Fruit fly (Drosophila melanogaster) whole organism, embryonic: ENCODE results near the gene ZIPIC.
A peak's percentile ranks its signal among the peaks of the same experiment; 100 is the strongest.

ENCODE experiments used
- Adf1 ChIP-seq: fragments of 200-800 bp; sonication (Bioruptor generic); IDR thresholded peaks from 2 replicates; pipeline ENCODE4 v1.3.6; 2022; ENCODE audit warnings: missing biosample characterization, missing genetic modification characterization
- Atf-2 ChIP-seq: fragments of 200-800 bp; sonication (Bioruptor generic); optimal IDR thresholded peaks from 2 replicates; lab custom pipeline; 2016; ENCODE audit warnings: missing biosample characterization, missing genetic modification characterization
- Bteb2 ChIP-seq: fragments of 200-800 bp; sonication (Bioruptor generic); optimal IDR thresholded peaks from 2 replicates; lab custom pipeline; 2016; ENCODE audit warnings: missing biosample characterization, missing genetic modification characterization
- CG10366 ChIP-seq: fragments of 200-800 bp; sonication (Bioruptor generic); IDR thresholded peaks from 2 replicates; pipeline ENCODE4 v1.3.6; 2022; ENCODE audit warnings: missing biosample characterization, missing genetic modification characterization
- CG11696 ChIP-seq: fragments of 200-800 bp; sonication (Bioruptor generic); IDR thresholded peaks from 2 replicates; pipeline ENCODE4 v1.3.6; 2022; ENCODE audit warnings: missing biosample characterization, missing genetic modification characterization
- CG12391 ChIP-seq: fragments of 200-800 bp; sonication (Bioruptor generic); optimal IDR thresholded peaks from 3 replicates; lab custom pipeline; 2018; ENCODE audit warnings: missing biosample characterization, mild to moderate bottlenecking, missing genetic modification characterization, moderate library complexity
- CG13123 ChIP-seq: fragments of 200-800 bp; sonication (Bioruptor generic); optimal IDR thresholded peaks from 2 replicates; lab custom pipeline; 2016; ENCODE audit warnings: missing biosample characterization, missing genetic modification characterization
- CG13775 ChIP-seq: fragments of 200-800 bp; sonication (Bioruptor generic); optimal IDR thresholded peaks from 3 replicates; lab custom pipeline; 2017; ENCODE audit warnings: missing biosample characterization, mild to moderate bottlenecking, missing genetic modification characterization
- CG14965 ChIP-seq: fragments of 200-800 bp; sonication (Bioruptor generic); optimal IDR thresholded peaks from 2 replicates; lab custom pipeline; 2016; ENCODE audit warnings: missing biosample characterization, missing genetic modification characterization, borderline replicate concordance
- CG15514 ChIP-seq: fragments of 200-800 bp; sonication (Bioruptor generic); optimal IDR thresholded peaks from 3 replicates; lab custom pipeline; 2017; ENCODE audit warnings: missing biosample characterization, missing genetic modification characterization, mild to moderate bottlenecking, moderate library complexity, missing genetic modification reagents
- CG17361 ChIP-seq: fragments of 200-800 bp; sonication (Bioruptor generic); IDR thresholded peaks from 3 replicates; pipeline ENCODE4 v1.3.6; 2022; ENCODE audit warnings: missing biosample characterization, missing genetic modification characterization
- CG17385 ChIP-seq: fragments of 200-800 bp; sonication (Bioruptor generic); optimal IDR thresholded peaks from 3 replicates; lab custom pipeline; 2018; ENCODE audit warnings: missing biosample characterization, mild to moderate bottlenecking, missing genetic modification characterization
- CG18599 ChIP-seq: fragments of 200-800 bp; sonication (Bioruptor generic); optimal IDR thresholded peaks from 3 replicates; lab custom pipeline; 2017; ENCODE audit warnings: missing biosample characterization, missing genetic modification characterization, mild to moderate bottlenecking, moderate library complexity, missing genetic modification reagents
- CG2120 ChIP-seq: fragments of 200-800 bp; sonication (Bioruptor generic); optimal IDR thresholded peaks from 3 replicates; lab custom pipeline; 2016; ENCODE audit warnings: missing biosample characterization, missing genetic modification characterization
- CG30020 ChIP-seq: fragments of 200-800 bp; optimal IDR thresholded peaks from 2 replicates; lab custom pipeline; 2019; ENCODE audit warnings: missing biosample characterization, mild to moderate bottlenecking, missing genetic modification characterization, moderate library complexity
- CG4707 ChIP-seq: fragments of 200-800 bp; sonication (Bioruptor generic); optimal IDR thresholded peaks from 2 replicates; lab custom pipeline; 2018; ENCODE audit warnings: missing biosample characterization, mild to moderate bottlenecking, missing genetic modification characterization, moderate library complexity
- CG5245 ChIP-seq: fragments of 200-800 bp; sonication (Bioruptor generic); optimal IDR thresholded peaks from 3 replicates; lab custom pipeline; 2016; ENCODE audit warnings: missing biosample characterization, missing genetic modification characterization
- CG6654 ChIP-seq: fragments of 200-800 bp; sonication (Bioruptor generic); optimal IDR thresholded peaks from 2 replicates; lab custom pipeline; 2017; ENCODE audit warnings: missing biosample characterization, mild to moderate bottlenecking, missing genetic modification characterization
- CG6765 ChIP-seq: fragments of 200-800 bp; sonication (Bioruptor generic); optimal IDR thresholded peaks from 3 replicates; lab custom pipeline; 2017; ENCODE audit warnings: missing biosample characterization, mild to moderate bottlenecking, missing genetic modification characterization
- CG8290 ChIP-seq, 3 experiments: fragments of 200-800 bp; sonication (Bioruptor generic); optimal IDR thresholded peaks; 2 replicates each; lab custom pipeline; 2016 to 2019; ENCODE audit warnings: missing biosample characterization in 3 of 3, missing genetic modification characterization in 3 of 3, mild to moderate bottlenecking in 2 of 3, moderate library complexity in 1 of 3
- CG9437 ChIP-seq: fragments of 200-800 bp; sonication (Bioruptor generic); optimal IDR thresholded peaks from 2 replicates; lab custom pipeline; 2018; ENCODE audit warnings: missing biosample characterization, mild to moderate bottlenecking, missing genetic modification characterization
- CG9932 ChIP-seq: fragments of 200-800 bp; sonication (Bioruptor generic); IDR thresholded peaks from 2 replicates; pipeline ENCODE4 v1.3.6; 2022; ENCODE audit warnings: missing biosample characterization, missing genetic modification characterization
- CrebB ChIP-seq: fragments of 200-800 bp; sonication (Bioruptor generic); optimal IDR thresholded peaks from 3 replicates; lab custom pipeline; 2018; ENCODE audit warnings: missing biosample characterization, mild to moderate bottlenecking, missing genetic modification characterization
- Dbx ChIP-seq: fragments of 200-800 bp; sonication (Bioruptor generic); IDR thresholded peaks from 3 replicates; pipeline ENCODE4 v1.3.6; 2022; ENCODE audit warnings: missing biosample characterization, missing genetic modification characterization
- Doc2 ChIP-seq: fragments of 200-800 bp; sonication (Bioruptor generic); IDR thresholded peaks from 2 replicates; pipeline ENCODE4 v1.3.6; 2022; ENCODE audit warnings: missing biosample characterization, missing genetic modification characterization
- Fer3 ChIP-seq: fragments of 200-800 bp; sonication (Bioruptor generic); optimal IDR thresholded peaks from 2 replicates; lab custom pipeline; 2018; ENCODE audit warnings: missing biosample characterization, mild to moderate bottlenecking, missing genetic modification characterization, moderate library complexity
- Gug ChIP-seq: fragments of 200-800 bp; sonication (Bioruptor generic); IDR thresholded peaks from 4 replicates; pipeline ENCODE4 v1.3.6; 2022; ENCODE audit warnings: missing biosample characterization, missing genetic modification characterization
- HLH54F ChIP-seq: fragments of 200-800 bp; sonication (Bioruptor generic); optimal IDR thresholded peaks from 3 replicates; lab custom pipeline; 2016; ENCODE audit warnings: missing biosample characterization, missing genetic modification characterization
- Xrp1 ChIP-seq: fragments of 200-800 bp; sonication (Bioruptor generic); IDR thresholded peaks from 2 replicates; pipeline ENCODE4 v1.3.6; 2022; ENCODE audit warnings: missing biosample characterization, missing genetic modification characterization
- cato ChIP-seq: fragments of 200-800 bp; sonication (Bioruptor generic); optimal IDR thresholded peaks from 2 replicates; lab custom pipeline; 2016; ENCODE audit warnings: missing biosample characterization, missing genetic modification characterization, borderline replicate concordance
- corto ChIP-seq: fragments of 200-800 bp; sonication (Bioruptor generic); optimal IDR thresholded peaks from 2 replicates; lab custom pipeline; 2016; ENCODE audit warnings: missing biosample characterization, mild to moderate bottlenecking, missing genetic modification characterization, moderate library complexity
- dm ChIP-seq: fragments of 200-800 bp; sonication (Bioruptor generic); optimal IDR thresholded peaks from 3 replicates; lab custom pipeline; 2016; ENCODE audit warnings: missing biosample characterization, missing genetic modification characterization
- grn ChIP-seq: fragments of 200-800 bp; sonication (Bioruptor generic); optimal IDR thresholded peaks from 3 replicates; lab custom pipeline; 2017; ENCODE audit warnings: missing biosample characterization, missing genetic modification characterization
- ind ChIP-seq: fragments of 200-800 bp; sonication (Bioruptor generic); optimal IDR thresholded peaks from 3 replicates; lab custom pipeline; 2016; ENCODE audit warnings: missing biosample characterization, missing genetic modification characterization
- kah ChIP-seq: fragments of 200-800 bp; sonication (Bioruptor generic); optimal IDR thresholded peaks from 2 replicates; lab custom pipeline; 2018; ENCODE audit warnings: missing biosample characterization, mild to moderate bottlenecking, missing genetic modification characterization
- lilli ChIP-seq: fragments of 200-800 bp; sonication (Bioruptor generic); optimal IDR thresholded peaks from 3 replicates; lab custom pipeline; 2016; ENCODE audit warnings: missing biosample characterization, missing genetic modification characterization
- odd ChIP-seq: fragments of 200-800 bp; sonication (Bioruptor generic); optimal IDR thresholded peaks from 2 replicates; lab custom pipeline; 2017; ENCODE audit warnings: missing biosample characterization, mild to moderate bottlenecking, missing genetic modification characterization
- org-1 ChIP-seq: fragments of 200-800 bp; sonication (Bioruptor generic); optimal IDR thresholded peaks from 2 replicates; lab custom pipeline; 2017; ENCODE audit warnings: missing biosample characterization, missing genetic modification characterization
- peb ChIP-seq: fragments of 200-800 bp; sonication (Bioruptor generic); IDR thresholded peaks from 2 replicates; pipeline ENCODE4 v1.3.6; 2022; ENCODE audit warnings: missing biosample characterization, missing genetic modification characterization
- ranshi ChIP-seq: fragments of 200-800 bp; sonication (Bioruptor generic); IDR thresholded peaks from 2 replicates; pipeline ENCODE4 v1.3.6; 2022; ENCODE audit warnings: missing biosample characterization, missing genetic modification characterization
- sc ChIP-seq, 3 experiments: fragments of >200 bp in 2 of 3; fragments of 200-800 bp in 1 of 3; sonication (Bioruptor generic) in 1 of 3; optimal IDR thresholded peaks; 2 replicates in 2 of 3; 3 replicates in 1 of 3; lab custom pipeline; 2017; ENCODE audit warnings: mild to moderate bottlenecking in 1 of 3, missing biosample characterization in 1 of 3, missing genetic modification characterization in 1 of 3, missing genetic modification reagents in 1 of 3
- schlank ChIP-seq: fragments of 200-800 bp; sonication (Bioruptor generic); optimal IDR thresholded peaks from 2 replicates; lab custom pipeline; 2018; ENCODE audit warnings: missing biosample characterization, mild to moderate bottlenecking, missing genetic modification characterization
- toy ChIP-seq: fragments of 200-800 bp; sonication (Bioruptor generic); IDR thresholded peaks from 2 replicates; pipeline ENCODE4 v1.3.6; 2022; ENCODE audit warnings: missing biosample characterization, missing genetic modification characterization
- vvl ChIP-seq: fragments of 200-800 bp; sonication (Bioruptor generic); IDR thresholded peaks from 2 replicates; pipeline ENCODE4 v1.3.6; 2022; ENCODE audit warnings: missing biosample characterization, missing genetic modification characterization
- wor ChIP-seq: fragments of 200-800 bp; sonication (Bioruptor generic); IDR thresholded peaks from 2 replicates; pipeline ENCODE4 v1.3.6; 2022; ENCODE audit warnings: missing biosample characterization, missing genetic modification characterization
- z ChIP-seq: fragments of 200-800 bp; sonication (Bioruptor generic); IDR thresholded peaks from 3 replicates; pipeline ENCODE4 v1.3.6; 2022; ENCODE audit warnings: missing biosample characterization, missing genetic modification characterization
- zen ChIP-seq: fragments of 200-800 bp; sonication (Bioruptor generic); optimal IDR thresholded peaks from 3 replicates; lab custom pipeline; 2018; ENCODE audit warnings: missing biosample characterization, mild to moderate bottlenecking, missing genetic modification characterization, moderate library complexity
- zf30C ChIP-seq: fragments of 200-800 bp; sonication (Bioruptor generic); optimal IDR thresholded peaks from 3 replicates; lab custom pipeline; 2018; ENCODE audit warnings: missing biosample characterization, mild to moderate bottlenecking, missing genetic modification characterization

Gene ZIPIC

DNA sequence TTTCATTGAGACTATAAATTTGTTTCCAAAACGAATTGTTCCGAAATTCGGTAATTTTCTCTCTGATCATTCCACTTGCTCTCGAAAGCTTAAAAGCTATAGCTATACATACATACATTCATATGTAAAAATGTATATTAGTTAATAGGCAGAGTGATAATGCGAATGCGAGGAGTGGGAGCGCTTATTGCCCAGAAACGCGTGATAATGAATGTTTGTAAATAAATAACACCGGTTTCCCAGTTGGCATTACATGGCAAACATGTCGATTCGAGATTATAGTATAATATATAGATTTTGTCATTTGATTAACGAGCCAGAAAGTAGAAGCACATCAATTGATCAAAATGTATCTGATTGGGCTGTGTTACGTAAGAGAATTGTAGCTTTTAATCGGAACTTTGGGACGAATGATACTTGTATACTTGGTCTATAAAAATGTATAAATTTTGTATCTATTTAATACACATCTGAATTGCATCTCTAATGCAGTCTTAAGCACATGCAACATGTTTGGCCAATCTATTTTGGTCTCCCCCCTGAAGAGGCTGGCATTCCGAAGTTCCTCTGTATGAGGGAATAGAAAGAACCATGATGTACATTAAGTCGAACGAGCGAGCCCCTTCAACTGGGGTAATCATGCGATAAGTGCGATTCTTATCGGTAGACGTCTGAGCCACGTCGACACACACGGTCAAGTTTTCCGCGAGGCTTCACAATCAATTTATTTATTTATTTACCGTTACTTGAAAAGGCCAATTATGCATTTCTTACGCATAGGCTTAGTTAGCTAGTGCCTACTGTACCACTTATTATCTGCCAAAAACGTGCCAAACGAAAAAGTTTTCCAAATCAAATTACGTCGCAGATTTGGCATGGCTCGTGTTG, 23.8 kb downstream of the ZIPIC start (continued):
- no peak for TF ChIP-seq CG11696 (GFP tag; lab: Robert Waterston, UW)
- TF ChIP-seq sc (optimal IDR thresholded peaks at IDR 0.05; lab: Kevin White, UChicago) = no peak
- no peak for TF ChIP-seq sc (GFP tag; optimal IDR thresholded peaks at IDR 0.05; lab: Kevin White, UChicago)
- no peak for TF ChIP-seq org-1 (GFP tag; lab: Kevin White, UChicago)
- TF ChIP-seq CG18599 (GFP tag; lab: Kevin White, UChicago) = peak; percentile 67
- TF ChIP-seq wor (GFP tag; lab: Robert Waterston, UW) = no peak
- no peak for TF ChIP-seq schlank (tag; lab: Kevin White, UChicago)
- no peak for TF ChIP-seq CG13775 (GFP tag; lab: Kevin White, UChicago)
- no peak for TF ChIP-seq CrebB (tag; lab: Kevin White, UChicago)
- TF ChIP-seq CG9437 (GFP tag; lab: Kevin White, UChicago) = no peak
- no peak for TF ChIP-seq CG14965 (GFP tag; lab: Kevin White, UChicago)
- TF ChIP-seq zf30C (GFP tag; lab: Kevin White, UChicago) = no peak
- peak; percentile 19 for TF ChIP-seq lilli (GFP tag; lab: Kevin White, UChicago)
- TF ChIP-seq Gug (GFP tag; lab: Robert Waterston, UW) = 0 out of 4 replicates have a peak, but pooled peaks have one; percentile 20
- peak; percentile 35 for TF ChIP-seq Fer3 (tag; lab: Kevin White, UChicago)
- TF ChIP-seq peb = no peak
- TF ChIP-seq CG9932 (GFP tag; lab: Robert Waterston, UW) = peak; percentile 73
- TF ChIP-seq Bteb2 (GFP tag; lab: Kevin White, UChicago) = no peak
- peak; percentile 42 for TF ChIP-seq CG2120
- TF ChIP-seq CG4707 (GFP tag; lab: Kevin White, UChicago) = no peak
- TF ChIP-seq CG6654 = no peak
- no peak for TF ChIP-seq Doc2 (GFP tag; lab: Robert Waterston, UW)
- no peak for TF ChIP-seq cato
- 0 out of 2 replicates have a peak, but pooled peaks have one; percentile 5 for TF ChIP-seq Xrp1 (GFP tag; lab: Robert Waterston, UW)
- no peak for TF ChIP-seq vvl
- no peak for TF ChIP-seq CG8290 (GFP tag; optimal IDR thresholded peaks at IDR 0.05; lab: Kevin White, UChicago)
- peak in 1 of 2 experiments; percentile 44 for TF ChIP-seq CG8290 (tag; optimal IDR thresholded peaks at IDR 0.05; lab: Kevin White, UChicago)
- peak; percentile 33; the same call in 1 of the 3 replicates for TF ChIP-seq Dbx (GFP tag; lab: Robert Waterston, UW)
- no peak for TF ChIP-seq ind (GFP tag; lab: Kevin White, UChicago)
- peak; percentile 38 for TF ChIP-seq CG15514 (GFP tag; lab: Kevin White, UChicago)
- TF ChIP-seq CG13123 (GFP tag; lab: Kevin White, UChicago) = no peak
- TF ChIP-seq CG17361 (GFP tag; lab: Robert Waterston, UW) = no peak
- TF ChIP-seq grn (GFP tag; lab: Kevin White, UChicago) = peak; percentile 71
- no peak for TF ChIP-seq odd (GFP tag; lab: Kevin White, UChicago)
- TF ChIP-seq z (GFP tag; lab: Robert Waterston, UW) = no peak
- TF ChIP-seq toy (GFP tag; lab: Robert Waterston, UW) = 0 out of 2 replicates have a peak, but pooled peaks have one; percentile 11
- no peak for TF ChIP-seq Adf1 (GFP tag; lab: Robert Waterston, UW)
- TF ChIP-seq CG10366 = no peak
- TF ChIP-seq kah (GFP tag; lab: Kevin White, UChicago) = no peak
- TF ChIP-seq zen (tag; lab: Kevin White, UChicago) = no peak
- no peak for TF ChIP-seq corto
- peak; percentile 6 for TF ChIP-seq HLH54F (GFP tag; lab: Kevin White, UChicago)
- no peak for TF ChIP-seq Atf-2
- peak; percentile 31 for TF ChIP-seq CG6765 (GFP tag; lab: Kevin White, UChicago)
- no peak for TF ChIP-seq CG5245 (GFP tag; lab: Kevin White, UChicago)
- no peak for TF ChIP-seq dm (GFP tag; lab: Kevin White, UChicago)
- no peak for TF ChIP-seq CG12391
- no peak for TF ChIP-seq CG30020
- peak; percentile 23; the same call in 1 of the 2 replicates for TF ChIP-seq ranshi (GFP tag; lab: Robert Waterston, UW)
- TF ChIP-seq CG17385 = no peak
